Fruit fly (Drosophila melanogaster) whole organism: ENCODE results near the gene CG34241.

Experiments used
- Dll ChIP-seq: fragments of >200 bp; optimal IDR thresholded peaks from 2 replicates; lab custom pipeline; 2017
- EcR ChIP-seq, 2 experiments: fragments of >200 bp; optimal IDR thresholded peaks; 2 replicates each; lab custom pipeline; 2017; ENCODE audit warnings: missing biosample characterization in 2 of 2, missing genetic modification characterization in 2 of 2, missing genetic modification reagents in 2 of 2
- pan ChIP-seq: fragments of >200 bp; optimal IDR thresholded peaks from 2 replicates; lab custom pipeline; 2017
- psq ChIP-seq: fragments of >200 bp; optimal IDR thresholded peaks from 2 replicates; lab custom pipeline; 2017

DNA sequence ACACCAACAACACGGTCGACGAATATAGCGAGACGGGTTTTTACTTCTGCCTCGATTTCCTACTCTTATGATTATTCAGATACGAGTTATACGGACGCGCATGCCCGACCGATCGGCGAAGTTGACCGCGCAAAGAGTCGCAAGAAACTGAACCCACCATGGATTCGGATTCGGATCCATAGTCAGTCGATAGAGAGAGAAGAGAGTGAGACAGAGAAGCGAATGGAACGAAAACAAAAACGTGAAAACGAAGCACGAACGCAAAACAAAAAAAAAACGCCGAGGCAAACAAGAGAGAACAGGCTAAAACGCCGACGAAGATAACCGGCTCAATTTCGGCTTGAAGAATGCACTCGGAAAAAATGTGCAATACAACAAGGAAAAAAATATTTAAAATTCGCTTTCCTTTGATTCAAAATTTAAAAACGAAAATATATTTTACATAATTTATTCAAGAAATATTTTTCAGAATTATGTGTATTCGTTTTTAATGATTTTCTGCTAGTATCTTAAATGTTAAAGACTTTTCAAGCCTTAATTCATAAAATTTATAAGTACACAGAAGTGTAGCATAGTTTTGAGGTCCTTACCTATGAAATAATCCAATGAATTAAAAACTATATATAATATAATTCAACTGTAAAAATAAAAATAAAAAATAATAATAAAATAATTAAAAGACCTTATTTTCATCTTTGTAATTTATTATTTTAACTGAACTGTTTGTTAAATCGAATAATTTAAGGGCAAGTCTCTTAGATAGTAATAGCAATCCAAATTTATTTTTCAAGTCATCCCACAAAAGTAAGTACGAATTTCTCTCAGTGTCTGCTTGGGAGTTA is 45.9 kb upstream of the CG34241 start, which contains the start of gene Sema5c:
- TF ChIP-seq psq (lab: Kevin White, UChicago) (no peak), Dll (no peak), pan (lab: Kevin White, UChicago) (no peak), EcR (GFP tag; optimal IDR thresholded peaks at IDR 0.05; lab: Kevin White, UChicago) (no peak)
